Worm (Caenorhabditis elegans): Measurements from ENCODE around the gene srab-22.

DNA sequence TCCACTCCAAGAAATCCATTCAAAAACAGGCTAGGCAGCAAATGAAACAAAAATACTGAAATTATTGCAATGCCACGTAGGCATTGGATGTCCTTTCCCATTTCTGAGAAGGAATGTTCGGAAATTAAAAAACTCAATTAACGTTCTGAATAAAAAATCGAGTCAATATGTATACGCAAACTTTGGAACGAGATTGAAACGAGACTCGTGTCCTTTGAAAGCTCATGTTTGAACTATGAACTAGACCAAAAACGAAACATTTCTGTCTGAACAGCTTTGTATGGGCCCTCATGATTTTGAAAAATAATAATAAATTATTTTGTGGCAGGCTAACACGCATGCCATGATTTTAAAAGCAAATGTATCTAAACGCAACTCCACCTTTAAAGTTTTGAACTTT is 48.8 kb downstream of the srab-22 start, which contains the start of gene oac-2:
- TF ChIP-seq snpc-4 (tag; optimal IDR thresholded peaks at IDR 0.05) (no peak), tbx-2 (tag; optimal IDR thresholded peaks at IDR 0.05) (no peak), vab-15 (tag; optimal IDR thresholded peaks at IDR 0.05) (no peak), ceh-82 (tag; optimal IDR thresholded peaks at IDR 0.05) (no peak), elt-3 (tag; optimal IDR thresholded peaks at IDR 0.05) (no peak)
